Fruit fly (Drosophila melanogaster) whole organism, prepupa: Measurements from ENCODE around the gene CG11562.

Experiments used
- Blimp-1 ChIP-seq: fragments of 200-800 bp; sonication (Bioruptor generic); optimal IDR thresholded peaks from 3 replicates; lab custom pipeline; 2017; ENCODE audit warnings: missing biosample characterization, missing genetic modification characterization, mild to moderate bottlenecking, moderate library complexity, missing genetic modification reagents
- CG10631 ChIP-seq: fragments of 200-800 bp; sonication (Bioruptor generic); optimal IDR thresholded peaks from 2 replicates; lab custom pipeline; 2016; ENCODE audit warnings: missing biosample characterization, missing genetic modification characterization
- CG10669 ChIP-seq: fragments of 200-800 bp; sonication (Bioruptor generic); optimal IDR thresholded peaks from 3 replicates; lab custom pipeline; 2018; ENCODE audit warnings: missing biosample characterization, mild to moderate bottlenecking, missing genetic modification characterization, moderate library complexity
- CG11294 ChIP-seq: fragments of 200-800 bp; sonication (Bioruptor generic); IDR thresholded peaks from 2 replicates; pipeline ENCODE4 v1.3.6; 2022; ENCODE audit warnings: missing biosample characterization, missing genetic modification characterization
- CG11762 ChIP-seq: fragments of 200-800 bp; sonication (Bioruptor generic); optimal IDR thresholded peaks from 3 replicates; lab custom pipeline; 2016; ENCODE audit warnings: missing biosample characterization, missing genetic modification characterization; ENCODE audit not compliant: insufficient read depth
- CG11902 ChIP-seq: fragments of 200-800 bp; sonication (Bioruptor generic); optimal IDR thresholded peaks from 3 replicates; lab custom pipeline; 2016; ENCODE audit warnings: missing biosample characterization, missing genetic modification characterization
- CG15336 ChIP-seq: fragments of 200-800 bp; sonication (Bioruptor generic); IDR thresholded peaks from 2 replicates; pipeline ENCODE4 v1.3.6; 2022; ENCODE audit warnings: missing biosample characterization, missing genetic modification characterization
- CG1621 ChIP-seq: fragments of 200-800 bp; sonication (Bioruptor generic); optimal IDR thresholded peaks from 3 replicates; lab custom pipeline; 2018; ENCODE audit warnings: missing biosample characterization, mild to moderate bottlenecking, missing genetic modification characterization
- CG16779 ChIP-seq: fragments of 200-800 bp; sonication (Bioruptor generic); optimal IDR thresholded peaks from 3 replicates; lab custom pipeline; 2017; ENCODE audit warnings: missing biosample characterization, mild to moderate bottlenecking, missing genetic modification characterization
- CG3032 ChIP-seq: fragments of 200-800 bp; optimal IDR thresholded peaks from 2 replicates; lab custom pipeline; 2019; ENCODE audit warnings: missing biosample characterization, mild to moderate bottlenecking, missing genetic modification characterization, moderate library complexity
- CG31627 ChIP-seq: fragments of 200-800 bp; sonication (Bioruptor generic); optimal IDR thresholded peaks from 3 replicates; lab custom pipeline; 2016; ENCODE audit warnings: missing biosample characterization, missing genetic modification characterization
- CG34406 ChIP-seq: fragments of 200-800 bp; sonication (Bioruptor generic); optimal IDR thresholded peaks from 3 replicates; lab custom pipeline; 2016; ENCODE audit warnings: missing biosample characterization, missing genetic modification characterization
- CG3919 ChIP-seq: fragments of 200-800 bp; sonication (Bioruptor generic); optimal IDR thresholded peaks from 3 replicates; lab custom pipeline; 2016; ENCODE audit warnings: missing biosample characterization, missing genetic modification characterization
- CG4318 ChIP-seq: fragments of 200-800 bp; sonication (Bioruptor generic); optimal IDR thresholded peaks from 3 replicates; lab custom pipeline; 2017; ENCODE audit warnings: missing biosample characterization, mild to moderate bottlenecking, missing genetic modification characterization
- CG6163 ChIP-seq: fragments of 200-800 bp; sonication (Bioruptor generic); IDR thresholded peaks from 3 replicates; pipeline ENCODE4 v1.3.6; 2022; ENCODE audit warnings: missing biosample characterization, missing genetic modification characterization
- CG6276 ChIP-seq: fragments of 200-800 bp; sonication (Bioruptor generic); optimal IDR thresholded peaks from 2 replicates; lab custom pipeline; 2017; ENCODE audit warnings: missing biosample characterization, mild to moderate bottlenecking, missing genetic modification characterization
- CG6792 ChIP-seq: fragments of 200-800 bp; sonication (Bioruptor generic); optimal IDR thresholded peaks from 3 replicates; lab custom pipeline; 2016; ENCODE audit warnings: missing biosample characterization, missing genetic modification characterization
- CG7368 ChIP-seq: fragments of 200-800 bp; sonication (Bioruptor generic); optimal IDR thresholded peaks from 3 replicates; lab custom pipeline; 2016; ENCODE audit warnings: missing biosample characterization, missing genetic modification characterization
- CG8119 ChIP-seq: fragments of 200-800 bp; sonication (Bioruptor generic); IDR thresholded peaks from 3 replicates; pipeline ENCODE4 v1.3.6; 2022; ENCODE audit warnings: missing biosample characterization, missing genetic modification characterization
- CG9139 ChIP-seq: fragments of 200-800 bp; sonication (Bioruptor generic); optimal IDR thresholded peaks from 3 replicates; lab custom pipeline; 2017; ENCODE audit warnings: missing biosample characterization, mild to moderate bottlenecking, missing genetic modification characterization
- Eip75B ChIP-seq: fragments of 200-800 bp; sonication (Bioruptor generic); optimal IDR thresholded peaks from 3 replicates; lab custom pipeline; 2016; ENCODE audit warnings: missing biosample characterization, missing genetic modification characterization
- Eip78C ChIP-seq: fragments of 200-800 bp; sonication (Bioruptor generic); peaks from one replicate; lab custom pipeline; 2016; ENCODE audit warnings: missing biosample characterization, missing genetic modification characterization
- Eip93F ChIP-seq: fragments of 200-800 bp; sonication (Bioruptor generic); optimal IDR thresholded peaks from 2 replicates; lab custom pipeline; 2016; ENCODE audit warnings: missing biosample characterization, mild to moderate bottlenecking, missing genetic modification characterization
- Ets96B ChIP-seq: fragments of 200-800 bp; optimal IDR thresholded peaks from 2 replicates; lab custom pipeline; 2019; ENCODE audit warnings: missing biosample characterization, mild to moderate bottlenecking, missing genetic modification characterization, moderate library complexity
- Gug ChIP-seq: fragments of 200-800 bp; sonication (Bioruptor generic); IDR thresholded peaks from 2 replicates; pipeline ENCODE4 v1.3.6; 2022; ENCODE audit warnings: missing biosample characterization, missing genetic modification characterization
- Hr38 ChIP-seq: sonication (Bioruptor generic); optimal IDR thresholded peaks from 2 replicates; lab custom pipeline; 2016; ENCODE audit warnings: missing biosample characterization, missing genetic modification characterization
- Hr39 ChIP-seq: fragments of 200-800 bp; sonication (Bioruptor generic); optimal IDR thresholded peaks from 2 replicates; lab custom pipeline; 2016; ENCODE audit warnings: missing biosample characterization, missing genetic modification characterization
- Hr4 ChIP-seq: fragments of 200-800 bp; sonication (Bioruptor generic); optimal IDR thresholded peaks from 3 replicates; lab custom pipeline; 2016; ENCODE audit warnings: missing biosample characterization, missing genetic modification characterization
- Lpt ChIP-seq: fragments of 200-800 bp; sonication (Bioruptor generic); optimal IDR thresholded peaks from 3 replicates; lab custom pipeline; 2016; ENCODE audit warnings: missing biosample characterization, missing genetic modification characterization
- OdsH ChIP-seq: fragments of 200-800 bp; sonication (Bioruptor generic); optimal IDR thresholded peaks from 3 replicates; lab custom pipeline; 2016; ENCODE audit warnings: missing biosample characterization, missing genetic modification characterization
- Sox102F ChIP-seq: fragments of 200-800 bp; sonication (Bioruptor generic); optimal IDR thresholded peaks from 2 replicates; lab custom pipeline; 2016; ENCODE audit warnings: missing biosample characterization, mild to moderate bottlenecking, missing genetic modification characterization
- Sox15 ChIP-seq: fragments of 200-800 bp; sonication (Bioruptor generic); optimal IDR thresholded peaks from 3 replicates; lab custom pipeline; 2016; ENCODE audit warnings: missing biosample characterization, missing genetic modification characterization
- acj6 ChIP-seq: fragments of 200-800 bp; sonication (Bioruptor generic); optimal IDR thresholded peaks from 3 replicates; lab custom pipeline; 2016; ENCODE audit warnings: missing biosample characterization, missing genetic modification characterization
- cyc ChIP-seq: fragments of 200-800 bp; sonication (Bioruptor generic); optimal IDR thresholded peaks from 3 replicates; lab custom pipeline; 2016; ENCODE audit warnings: missing biosample characterization, missing genetic modification characterization
- dsx ChIP-seq: fragments of 200-800 bp; optimal IDR thresholded peaks from 3 replicates; lab custom pipeline; 2019; ENCODE audit warnings: missing biosample characterization, mild to moderate bottlenecking, missing genetic modification characterization, moderate library complexity; ENCODE audit not compliant: poor library complexity, severe bottlenecking
- eg ChIP-seq: fragments of 200-800 bp; sonication (Bioruptor generic); IDR thresholded peaks from 3 replicates; pipeline ENCODE4 v1.3.6; 2022; ENCODE audit warnings: missing biosample characterization, missing genetic modification characterization
- fd59A ChIP-seq: fragments of 200-800 bp; sonication (Bioruptor generic); optimal IDR thresholded peaks from 2 replicates; lab custom pipeline; 2017; ENCODE audit warnings: missing biosample characterization, mild to moderate bottlenecking, missing genetic modification characterization, missing genetic modification reagents
- fd85E ChIP-seq: fragments of 200-800 bp; sonication (Bioruptor generic); optimal IDR thresholded peaks from 3 replicates; lab custom pipeline; 2016; ENCODE audit warnings: missing biosample characterization, missing genetic modification characterization
- lz ChIP-seq: fragments of 200-800 bp; sonication (Bioruptor generic); optimal IDR thresholded peaks from 3 replicates; lab custom pipeline; 2016; ENCODE audit warnings: missing biosample characterization, missing genetic modification characterization
- net ChIP-seq: fragments of 200-800 bp; sonication (Bioruptor generic); optimal IDR thresholded peaks from 3 replicates; lab custom pipeline; 2016; ENCODE audit warnings: missing biosample characterization, missing genetic modification characterization
- pdm3 ChIP-seq: fragments of 200-800 bp; sonication (Bioruptor generic); optimal IDR thresholded peaks from 3 replicates; lab custom pipeline; 2016; ENCODE audit warnings: missing biosample characterization, missing genetic modification characterization
- salr ChIP-seq, 2 experiments: fragments of 200-800 bp; sonication (Bioruptor generic); optimal IDR thresholded peaks; 3 replicates each; lab custom pipeline; 2016 to 2018; ENCODE audit warnings: missing biosample characterization in 2 of 2, missing genetic modification characterization in 2 of 2, mild to moderate bottlenecking in 1 of 2
- ss ChIP-seq, 2 experiments: fragments of 200-800 bp; sonication (Bioruptor generic); optimal IDR thresholded peaks; 2 replicates in 1 of 2; 3 replicates in 1 of 2; lab custom pipeline; 2017 to 2018; ENCODE audit warnings: mild to moderate bottlenecking in 2 of 2, missing biosample characterization in 2 of 2, missing genetic modification characterization in 2 of 2, moderate library complexity in 1 of 2
- svp ChIP-seq: fragments of 200-800 bp; sonication (Bioruptor generic); peaks from one replicate; lab custom pipeline; 2016; ENCODE audit warnings: missing biosample characterization, missing genetic modification characterization
- topi ChIP-seq: fragments of 200-800 bp; sonication (Bioruptor generic); optimal IDR thresholded peaks from 3 replicates; lab custom pipeline; 2016; ENCODE audit warnings: missing biosample characterization, missing genetic modification characterization
- vri ChIP-seq: fragments of 200-800 bp; sonication (Bioruptor generic); optimal IDR thresholded peaks from 3 replicates; lab custom pipeline; 2016; ENCODE audit warnings: missing biosample characterization, mild to moderate bottlenecking, missing genetic modification characterization

CG11562 gene

DNA sequence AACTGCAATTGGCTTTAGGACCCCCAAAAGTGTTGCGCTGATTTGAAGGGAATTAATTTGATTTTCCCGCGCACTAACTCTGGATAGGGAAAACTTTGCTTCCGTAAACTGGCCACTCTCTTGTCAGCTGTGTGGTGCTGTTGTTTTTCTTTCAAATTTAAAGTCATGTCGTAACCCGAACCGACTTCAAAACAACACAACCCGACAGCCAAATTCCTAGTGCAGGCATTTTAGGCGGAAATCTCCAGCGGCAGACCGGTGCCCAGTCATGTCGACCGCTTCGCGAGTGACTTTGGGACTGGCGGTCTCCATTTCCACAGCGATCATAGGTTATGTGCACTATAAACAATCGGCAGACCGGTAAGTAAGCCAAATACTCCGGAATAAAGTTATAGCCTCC, at the start of gene CG11562:
CG11562 (plus strand) TSS at position 119 of the 400 bp plus-strand sequence.
- no peak for TF ChIP-seq ss (GFP tag; optimal IDR thresholded peaks at IDR 0.05; lab: Kevin White, UChicago)
- peak; percentile 18 for TF ChIP-seq Eip78C (GFP tag; lab: Kevin White, UChicago)
- TF ChIP-seq, all 60 proteins: peak for 1

DNA sequence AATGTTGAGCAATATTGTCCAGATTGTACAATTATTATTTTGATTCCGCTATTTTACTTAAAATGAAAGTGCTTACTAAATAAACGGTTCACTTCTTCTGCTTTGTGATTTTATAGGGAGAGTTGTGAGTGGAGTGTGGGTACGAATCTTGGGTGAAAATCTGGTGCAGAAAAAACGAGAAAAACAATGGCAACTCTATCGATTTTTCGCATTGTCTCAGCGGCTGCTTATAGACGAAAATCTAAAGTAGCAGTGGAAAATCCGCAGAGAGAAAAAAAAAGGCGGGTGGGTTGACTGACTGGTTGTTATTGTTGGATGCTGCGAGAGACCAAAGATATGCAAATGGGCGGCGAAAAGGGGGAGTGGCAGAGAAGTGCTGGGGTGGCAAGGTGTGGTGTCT, 49.1 kb upstream of the CG11562 start:
- TF ChIP-seq fd85E (GFP tag; lab: Kevin White, UChicago) (no peak), CG3919 (GFP tag; lab: Kevin White, UChicago) (no peak), Sox15 (GFP tag; lab: Kevin White, UChicago) (no peak), Hr39 (no peak), CG9139 (GFP tag; lab: Kevin White, UChicago) (no peak), salr (GFP tag; optimal IDR thresholded peaks at IDR 0.05; lab: Kevin White, UChicago) (no peak), dsx (GFP tag; lab: Kevin White, UChicago) (no peak), Eip75B (GFP tag; lab: Kevin White, UChicago) (no peak), CG7368 (GFP tag; lab: Kevin White, UChicago) (no peak), eg (GFP tag; lab: Robert Waterston, UW) (no peak), cyc (GFP tag; lab: Kevin White, UChicago) (no peak), CG11294 (GFP tag; lab: Robert Waterston, UW) (no peak), Ets96B (tag; lab: Kevin White, UChicago) (no peak), lz (GFP tag; lab: Kevin White, UChicago) (no peak), CG6163 (GFP tag; lab: Robert Waterston, UW) (no peak), CG4318 (GFP tag; lab: Kevin White, UChicago) (no peak), Gug (GFP tag; lab: Robert Waterston, UW) (no peak)

DNA sequence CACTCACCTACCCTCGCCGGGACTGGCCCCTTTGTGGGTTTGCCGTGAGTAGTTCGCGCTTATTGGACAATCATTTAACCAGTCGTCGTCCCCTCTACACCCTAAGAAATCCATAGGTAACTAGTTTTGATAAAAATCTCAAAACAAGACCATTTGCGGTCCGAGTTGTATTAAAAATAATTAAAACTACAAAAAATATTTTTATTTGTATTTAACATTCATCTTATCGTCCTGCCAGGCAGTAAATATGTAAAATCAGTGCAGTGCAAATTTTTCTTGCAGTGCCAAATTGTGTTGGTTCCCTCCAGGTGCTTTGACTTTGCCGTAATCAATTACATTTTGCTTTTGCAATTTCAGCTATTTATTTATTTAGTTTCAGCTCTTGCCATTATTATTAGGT, 48.4 kb upstream of the CG11562 start:
- TF ChIP-seq salr (GFP tag; optimal IDR thresholded peaks at IDR 0.05; lab: Kevin White, UChicago) = no peak
- TF ChIP-seq CG34406 (GFP tag; lab: Kevin White, UChicago) = no peak
- TF ChIP-seq CG6276 (GFP tag; lab: Kevin White, UChicago) = peak; percentile 79
- TF ChIP-seq Sox102F (GFP tag; lab: Kevin White, UChicago) = no peak
- peak; percentile 11 for TF ChIP-seq CG16779 (tag; lab: Kevin White, UChicago)
- TF ChIP-seq CG6163 (GFP tag; lab: Robert Waterston, UW) = peak; percentile 78
- TF ChIP-seq Eip75B (GFP tag; lab: Kevin White, UChicago) = no peak
- peak; percentile 28 for TF ChIP-seq CG10631 (GFP tag; lab: Kevin White, UChicago)
- no peak for TF ChIP-seq fd59A (GFP tag; lab: Kevin White, UChicago)
- peak; percentile 50 for TF ChIP-seq net (GFP tag; lab: Kevin White, UChicago)
- no peak for TF ChIP-seq Blimp-1 (GFP tag; lab: Kevin White, UChicago)
- peak; percentile 93 for TF ChIP-seq CG8119 (GFP tag; lab: Robert Waterston, UW)
- no peak for TF ChIP-seq fd85E (GFP tag; lab: Kevin White, UChicago)
- TF ChIP-seq Hr4 (GFP tag; lab: Kevin White, UChicago) = peak; percentile 27
- no peak for TF ChIP-seq topi (GFP tag; lab: Kevin White, UChicago)
- TF ChIP-seq svp (GFP tag; lab: Kevin White, UChicago) = no peak
- no peak for TF ChIP-seq acj6 (GFP tag; lab: Kevin White, UChicago)
- TF ChIP-seq Sox15 (GFP tag; lab: Kevin White, UChicago) = no peak
- no peak for TF ChIP-seq CG6792 (GFP tag; lab: Kevin White, UChicago)
- no peak for TF ChIP-seq pdm3
- TF ChIP-seq CG11762 (GFP tag; lab: Kevin White, UChicago) = no peak
- peak; percentile 37; the same call in 1 of the 2 replicates for TF ChIP-seq CG11294 (GFP tag; lab: Robert Waterston, UW)
- no peak for TF ChIP-seq Hr38 (GFP tag; lab: Kevin White, UChicago)
- TF ChIP-seq OdsH (GFP tag; lab: Kevin White, UChicago) = no peak
- TF ChIP-seq Gug (GFP tag; lab: Robert Waterston, UW) = peak; percentile 64
- TF ChIP-seq CG15336 = peak; percentile 92
- no peak for TF ChIP-seq CG9139 (GFP tag; lab: Kevin White, UChicago)
- TF ChIP-seq Lpt = peak; percentile 80
- no peak for TF ChIP-seq cyc (GFP tag; lab: Kevin White, UChicago)
- no peak for TF ChIP-seq CG31627 (GFP tag; lab: Kevin White, UChicago)
- TF ChIP-seq Ets96B (tag; lab: Kevin White, UChicago) = no peak
- TF ChIP-seq CG3919 (GFP tag; lab: Kevin White, UChicago) = no peak
- no peak for TF ChIP-seq CG1621 (tag; lab: Kevin White, UChicago)
- no peak for TF ChIP-seq ss (GFP tag; optimal IDR thresholded peaks at IDR 0.05; lab: Kevin White, UChicago)
- TF ChIP-seq Eip93F (GFP tag; lab: Kevin White, UChicago) = no peak
- no peak for TF ChIP-seq CG3032 (tag; lab: Kevin White, UChicago)
- no peak for TF ChIP-seq CG11902
- no peak for TF ChIP-seq vri (GFP tag; lab: Kevin White, UChicago)
- TF ChIP-seq CG10669 (GFP tag; lab: Kevin White, UChicago) = no peak
- peak; percentile 90 for TF ChIP-seq eg (GFP tag; lab: Robert Waterston, UW)
